Fruit fly (Drosophila melanogaster): ENCODE data around the gene mei-38.

Gene mei-38

DNA sequence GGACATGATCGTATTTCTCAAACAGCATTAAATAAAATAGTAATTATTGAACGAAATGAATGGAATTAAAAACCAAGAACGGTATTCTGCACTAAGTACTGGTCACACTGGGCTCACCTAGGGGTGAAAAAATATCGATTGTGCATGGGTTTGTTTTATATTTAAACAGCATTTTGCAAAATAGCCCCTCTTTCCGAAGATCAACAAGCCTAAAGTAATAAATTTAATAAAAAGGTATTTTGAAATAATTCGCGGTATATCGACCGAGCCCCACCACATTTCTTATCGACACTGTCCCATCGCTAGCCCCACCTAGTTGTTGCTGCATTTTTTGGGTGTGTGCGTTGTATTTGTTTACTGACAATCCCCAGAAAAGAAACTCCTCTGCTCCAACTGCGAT, 6.3 kb upstream of the mei-38 start, which contains the start of gene pck (continued):
- TF ChIP-seq CoRest (tag; optimal IDR thresholded peaks at IDR 0.05) (peak; percentile 49), danr (GFP tag; IDR thresholded peaks at IDR 0.05) (peak; percentile 24; the same call in 1 of the 2 replicates), da (GFP tag; optimal IDR thresholded peaks at IDR 0.05) (no peak), CG6765 (GFP tag; optimal IDR thresholded peaks at IDR 0.05) (no peak), CG2116 (GFP tag; optimal IDR thresholded peaks at IDR 0.05) (peak; percentile 78), Poxn (GFP tag; IDR thresholded peaks at IDR 0.05) (no peak), Taf1 (GFP tag; IDR thresholded peaks at IDR 0.05) (peak; percentile 50), CG10654 (GFP tag; optimal IDR thresholded peaks at IDR 0.05) (peak; percentile 38), Spps (tag; optimal IDR thresholded peaks at IDR 0.05) (peak; percentile 31), tx (GFP tag; optimal IDR thresholded peaks at IDR 0.05) (peak; percentile 32), CG9797 (GFP tag; optimal IDR thresholded peaks at IDR 0.05) (peak; percentile 76), ab (GFP tag; optimal IDR thresholded peaks at IDR 0.05) (peak; percentile 44), CG16863 (GFP tag; optimal IDR thresholded peaks at IDR 0.05) (peak; percentile 69), Dek (tag; optimal IDR thresholded peaks at IDR 0.05) (peak; percentile 14), CG18619 (GFP tag; optimal IDR thresholded peaks at IDR 0.05) (peak; percentile 9), dan (GFP tag; IDR thresholded peaks at IDR 0.05) (no peak), CG15011 (GFP tag; optimal IDR thresholded peaks at IDR 0.05) (no peak), Chrac-16 (GFP tag; optimal IDR thresholded peaks at IDR 0.05) (peak; percentile 75), crp (GFP tag; optimal IDR thresholded peaks at IDR 0.05) (peak in 1 of 2 experiments; percentile 37), Rfx (GFP tag; IDR thresholded peaks at IDR 0.05) (peak; percentile 73), dati (GFP tag; IDR thresholded peaks at IDR 0.05) (0 out of 2 replicates have a peak, but pooled peaks have one; percentile 20), CG12219 (GFP tag; optimal IDR thresholded peaks at IDR 0.05) (no peak), CG9727 (GFP tag; optimal IDR thresholded peaks at IDR 0.05) (peak; percentile 69), fd102C (GFP tag; optimal IDR thresholded peaks at IDR 0.05) (no peak), Sin3A (optimal IDR thresholded peaks at IDR 0.05) (peak; percentile 53), Gsc (GFP tag; IDR thresholded peaks at IDR 0.05) (no peak), CG13296 (GFP tag; optimal IDR thresholded peaks at IDR 0.05) (peak; percentile 25), CG43689 (GFP tag; IDR thresholded peaks at IDR 0.05) (no peak), dysf (GFP tag; IDR thresholded peaks at IDR 0.05) (peak; percentile 51; the same call in 1 of the 3 replicates), pzg (GFP tag; optimal IDR thresholded peaks at IDR 0.05) (peak; percentile 58), Jarid2 (GFP tag; optimal IDR thresholded peaks at IDR 0.05) (no peak), HLH3B (GFP tag; IDR thresholded peaks at IDR 0.05) (peak; percentile 35; the same call in 1 of the 2 replicates), rib (GFP tag; IDR thresholded peaks at IDR 0.05) (no peak), dpn (GFP tag; optimal IDR thresholded peaks at IDR 0.05) (peak; percentile 61 to 80), crc (GFP tag; optimal IDR thresholded peaks at IDR 0.05) (peak; percentile 37), lov (optimal IDR thresholded peaks at IDR 0.05) (no peak), lov (GFP tag; IDR thresholded peaks at IDR 0.05) (peak; percentile 75; the same call in 1 of the 3 replicates), Sry-δ (GFP tag; optimal IDR thresholded peaks at IDR 0.05) (peak; percentile 89), CG31224 (GFP tag; IDR thresholded peaks at IDR 0.05) (peak; percentile 40; the same call in 1 of the 2 replicates), CG8290 (GFP tag; optimal IDR thresholded peaks at IDR 0.05) (peak; percentile 55), CG8290 (tag; optimal IDR thresholded peaks at IDR 0.05) (peak in 1 of 2 experiments; percentile 57), CG32767 (GFP tag; IDR thresholded peaks at IDR 0.05) (peak; percentile 65), Lhr (GFP tag; optimal IDR thresholded peaks at IDR 0.05) (peak; percentile 42), mirr (GFP tag; optimal IDR thresholded peaks at IDR 0.05) (no peak), CG15696 (tag; optimal IDR thresholded peaks at IDR 0.05) (peak; percentile 59), lilli (GFP tag; optimal IDR thresholded peaks at IDR 0.05) (peak; percentile 85), scrt (GFP tag; optimal IDR thresholded peaks at IDR 0.05) (no peak), CG8765 (GFP tag; IDR thresholded peaks at IDR 0.05) (peak; percentile 51), Atf-2 (GFP tag; optimal IDR thresholded peaks at IDR 0.05) (peak; percentile 4), CG18764 (GFP tag; optimal IDR thresholded peaks at IDR 0.05) (peak; percentile 65), Bteb2 (GFP tag; optimal IDR thresholded peaks at IDR 0.05) (peak; percentile 23), CG18262 (tag; optimal IDR thresholded peaks at IDR 0.05) (peak; percentile 55)
